Worm (Caenorhabditis elegans): ENCODE measurements around the gene ctsa-3.1.

ctsa-3.1 gene

ce11 chrII:7273517-7273916 is 40.9 kb downstream of the ctsa-3.1 start:
- TF ChIP-seq K09A11.1 (tag; optimal IDR thresholded peaks at IDR 0.05; ENCODE audit: insufficient read depth) (no peak), elt-2 (tag; optimal IDR thresholded peaks at IDR 0.05) (peak; percentile 73)

- TF ChIP-seq ceh-22 (tag; optimal IDR thresholded peaks at IDR 0.05) = no peak
- no peak for TF ChIP-seq rnt-1 (tag; optimal IDR thresholded peaks at IDR 0.05)
- TF ChIP-seq unc-86 (tag; optimal IDR thresholded peaks at IDR 0.05) = no peak
- no peak for TF ChIP-seq eyg-1 (tag; optimal IDR thresholded peaks at IDR 0.05)
- TF ChIP-seq F13H6.1 (tag; optimal IDR thresholded peaks at IDR 0.05) = no peak
Measured at ce11 chrII:7277257-7277656, 44.6 kb downstream of the ctsa-3.1 start.

- no peak for TF ChIP-seq hlh-13 (GFP tag; optimal IDR thresholded peaks at IDR 0.05)
- TF ChIP-seq ahr-1 (tag; optimal IDR thresholded peaks at IDR 0.05) = no peak
- TF ChIP-seq K09A11.1 (tag; optimal IDR thresholded peaks at IDR 0.05; ENCODE audit: insufficient read depth) = no peak
- TF ChIP-seq ceh-2 (tag; optimal IDR thresholded peaks at IDR 0.05) = no peak
Measured at ce11 chrII:7277925-7278324, 45.3 kb downstream of the ctsa-3.1 start.

- no peak for TF ChIP-seq ama-1 (optimal IDR thresholded peaks at IDR 0.05)
- no peak for TF ChIP-seq ceh-22 (tag; optimal IDR thresholded peaks at IDR 0.05)
- no peak for TF ChIP-seq unc-86 (tag; optimal IDR thresholded peaks at IDR 0.05)
- TF ChIP-seq dve-1 (tag; optimal IDR thresholded peaks at IDR 0.05) = no peak
- no peak for TF ChIP-seq ceh-34 (tag; optimal IDR thresholded peaks at IDR 0.05)
- TF ChIP-seq pha-2 (tag; optimal IDR thresholded peaks at IDR 0.05) = no peak
- no peak for TF ChIP-seq sdc-2 (tag; optimal IDR thresholded peaks at IDR 0.05)
- TF ChIP-seq ref-2 (tag; optimal IDR thresholded peaks at IDR 0.05) = no peak
- TF ChIP-seq fkh-6 (tag; optimal IDR thresholded peaks at IDR 0.05) = no peak
- TF ChIP-seq ceh-9 (tag; optimal IDR thresholded peaks at IDR 0.05) = no peak
- TF ChIP-seq pqm-1 (tag; optimal IDR thresholded peaks at IDR 0.05) = no peak
- no peak for TF ChIP-seq hlh-30 (tag; optimal IDR thresholded peaks at IDR 0.05; ENCODE audit: insufficient read depth)
- no peak for TF ChIP-seq nfya-1 (tag; optimal IDR thresholded peaks at IDR 0.05)
- TF ChIP-seq ceh-6 (GFP tag; optimal IDR thresholded peaks at IDR 0.05) = no peak
- no peak for TF ChIP-seq mec-3 (tag; optimal IDR thresholded peaks at IDR 0.05; ENCODE audit: borderline replicate concordance)
- TF ChIP-seq pros-1 (tag; optimal IDR thresholded peaks at IDR 0.05) = no peak
- no peak for TF ChIP-seq ceh-30 (tag; optimal IDR thresholded peaks at IDR 0.05)
Measured at ce11 chrII:7279808-7280207, 47.2 kb downstream of the ctsa-3.1 start.

ce11 chrII:7280584-7280983 is 47.9 kb downstream of the ctsa-3.1 start:
- no peak for TF ChIP-seq mec-3 (tag; optimal IDR thresholded peaks at IDR 0.05; ENCODE audit: borderline replicate concordance)
- TF ChIP-seq zip-5 (tag; optimal IDR thresholded peaks at IDR 0.05) = no peak
- TF ChIP-seq fax-1 (tag; optimal IDR thresholded peaks at IDR 0.05) = no peak
- TF ChIP-seq syd-9 (tag; optimal IDR thresholded peaks at IDR 0.05) = no peak
- no peak for TF ChIP-seq lim-6 (tag; optimal IDR thresholded peaks at IDR 0.05)
- no peak for TF ChIP-seq hlh-6 (tag; optimal IDR thresholded peaks at IDR 0.05)
- no peak for TF ChIP-seq sdc-2 (tag; optimal IDR thresholded peaks at IDR 0.05)
- TF ChIP-seq fkh-10 (GFP tag; optimal IDR thresholded peaks at IDR 0.05) = no peak
- TF ChIP-seq dmd-4 (tag; optimal IDR thresholded peaks at IDR 0.05; ENCODE audit: borderline replicate concordance) = no peak

- no peak for TF ChIP-seq madf-2 (tag; optimal IDR thresholded peaks at IDR 0.05)
- TF ChIP-seq ceh-9 (tag; optimal IDR thresholded peaks at IDR 0.05) = no peak
- TF ChIP-seq unc-3 (GFP tag; conservative IDR thresholded peaks at IDR 0.05) = no peak
- no peak for TF ChIP-seq unc-3 (tag; optimal IDR thresholded peaks at IDR 0.05)
- TF ChIP-seq elt-2 (tag; optimal IDR thresholded peaks at IDR 0.05) = no peak
- TF ChIP-seq npax-4 (tag; optimal IDR thresholded peaks at IDR 0.05) = no peak
- TF ChIP-seq ttx-3 (tag; optimal IDR thresholded peaks at IDR 0.05) = no peak
- TF ChIP-seq K02D7.2 (tag; optimal IDR thresholded peaks at IDR 0.05) = no peak
- TF ChIP-seq pha-2 (tag; optimal IDR thresholded peaks at IDR 0.05) = no peak
- no peak for TF ChIP-seq Y22D7AL.16 (tag; optimal IDR thresholded peaks at IDR 0.05)
- TF ChIP-seq lin-11 (tag; optimal IDR thresholded peaks at IDR 0.05) = no peak
- no peak for TF ChIP-seq hlh-13 (GFP tag; optimal IDR thresholded peaks at IDR 0.05)
Measured at ce11 chrII:7283063-7283462, 50.4 kb downstream of the ctsa-3.1 start.

All from whole organism, late embryonic.